Worm (Caenorhabditis elegans): ENCODE measurements around the gene srlf-16.

Gene srlf-16

ce11 chrV:8079813-8080212 is 24.8 kb upstream of the srlf-16 start:
- peak; percentile 77 for TF ChIP-seq sma-9 (GFP tag; optimal IDR thresholded peaks at IDR 0.05)
- TF ChIP-seq sma-9 (tag; optimal IDR thresholded peaks at IDR 0.05), result no peak
- peak; percentile 71 for TF ChIP-seq nhr-25 (tag; optimal IDR thresholded peaks at IDR 0.05)
- no peak for TF ChIP-seq peb-1 (tag; optimal IDR thresholded peaks at IDR 0.05)
- TF ChIP-seq Y55F3AM.14 (GFP tag; optimal IDR thresholded peaks at IDR 0.05), result no peak
- TF ChIP-seq egl-27 (tag; optimal IDR thresholded peaks at IDR 0.05), result peak; percentile 17
- no peak for TF ChIP-seq ZK546.5 (tag; optimal IDR thresholded peaks at IDR 0.05)
- no peak for TF ChIP-seq nhr-10 (tag; optimal IDR thresholded peaks at IDR 0.05)
- no peak for TF ChIP-seq ceh-82 (tag; optimal IDR thresholded peaks at IDR 0.05)
- no peak for TF ChIP-seq sem-4 (tag; optimal IDR thresholded peaks at IDR 0.05)
- TF ChIP-seq blmp-1 (tag; optimal IDR thresholded peaks at IDR 0.05; ENCODE audit: insufficient read depth), result peak; percentile 51
- no peak for TF ChIP-seq C34F6.9 (tag; optimal IDR thresholded peaks at IDR 0.05)
- no peak for TF ChIP-seq nhr-21 (tag; optimal IDR thresholded peaks at IDR 0.05)
- no peak for TF ChIP-seq elt-3 (tag; optimal IDR thresholded peaks at IDR 0.05)
- TF ChIP-seq nhr-11 (tag; optimal IDR thresholded peaks at IDR 0.05), result no peak
- TF ChIP-seq F13H6.1 (tag; optimal IDR thresholded peaks at IDR 0.05), result no peak
- no peak for TF ChIP-seq unc-62 (GFP tag; optimal IDR thresholded peaks at IDR 0.05)
- peak; percentile 5 for TF ChIP-seq sma-3 (GFP tag; optimal IDR thresholded peaks at IDR 0.05)

ce11 chrV:8081579-8081978 is 23.0 kb upstream of the srlf-16 start, which contains the start of gene str-131:
TSS of gene str-131 (minus strand) at chrV:8081679.
- TF ChIP-seq ceh-82 (tag; optimal IDR thresholded peaks at IDR 0.05) (no peak), nhr-10 (tag; optimal IDR thresholded peaks at IDR 0.05) (no peak), nhr-237 (tag; optimal IDR thresholded peaks at IDR 0.05) (no peak), alr-1 (tag; optimal IDR thresholded peaks at IDR 0.05) (no peak), ama-1 (optimal IDR thresholded peaks at IDR 0.05) (no peak), snpc-4 (tag; optimal IDR thresholded peaks at IDR 0.05) (no peak), ztf-4 (tag; optimal IDR thresholded peaks at IDR 0.05) (no peak), unc-55 (GFP tag; optimal IDR thresholded peaks at IDR 0.05) (no peak), egl-27 (tag; optimal IDR thresholded peaks at IDR 0.05) (no peak), nhr-129 (tag; optimal IDR thresholded peaks at IDR 0.05) (no peak), nhr-21 (tag; optimal IDR thresholded peaks at IDR 0.05) (no peak), R02D3.7 (tag; optimal IDR thresholded peaks at IDR 0.05) (no peak), peb-1 (tag; optimal IDR thresholded peaks at IDR 0.05) (no peak), lin-11 (tag; optimal IDR thresholded peaks at IDR 0.05) (no peak), ceh-16 (tag; optimal IDR thresholded peaks at IDR 0.05) (no peak)

ce11 chrV:8085141-8085540 is 19.4 kb upstream of the srlf-16 start, which contains the start of gene C09H5.7:
TSS of gene C09H5.7 (minus strand) at chrV:8085241.
- TF ChIP-seq unc-62 (GFP tag; optimal IDR thresholded peaks at IDR 0.05), result no peak
- no peak for TF ChIP-seq mab-5 (tag; optimal IDR thresholded peaks at IDR 0.05)
- no peak for TF ChIP-seq nhr-6 (tag; optimal IDR thresholded peaks at IDR 0.05)
- no peak for TF ChIP-seq nhr-77 (tag; optimal IDR thresholded peaks at IDR 0.05)
- no peak for TF ChIP-seq mdl-1 (tag; optimal IDR thresholded peaks at IDR 0.05)
- TF ChIP-seq ceh-82 (tag; optimal IDR thresholded peaks at IDR 0.05), result no peak
- no peak for TF ChIP-seq egl-27 (tag; optimal IDR thresholded peaks at IDR 0.05)
- no peak for TF ChIP-seq nhr-11 (tag; optimal IDR thresholded peaks at IDR 0.05)
- no peak for TF ChIP-seq sma-9 (GFP tag; optimal IDR thresholded peaks at IDR 0.05)
- TF ChIP-seq sma-9 (tag; optimal IDR thresholded peaks at IDR 0.05), result no peak
- TF ChIP-seq nhr-25 (tag; optimal IDR thresholded peaks at IDR 0.05), result no peak
- no peak for TF ChIP-seq unc-55 (GFP tag; optimal IDR thresholded peaks at IDR 0.05)
- no peak for TF ChIP-seq zag-1 (tag; optimal IDR thresholded peaks at IDR 0.05)
- no peak for TF ChIP-seq alr-1 (tag; optimal IDR thresholded peaks at IDR 0.05)
- TF ChIP-seq elt-3 (tag; optimal IDR thresholded peaks at IDR 0.05), result no peak
- no peak for TF ChIP-seq nhr-10 (tag; optimal IDR thresholded peaks at IDR 0.05)
- TF ChIP-seq mbf-1 (tag; optimal IDR thresholded peaks at IDR 0.05), result no peak
- TF ChIP-seq F13H6.1 (tag; optimal IDR thresholded peaks at IDR 0.05), result no peak

- TF ChIP-seq unc-55 (GFP tag; optimal IDR thresholded peaks at IDR 0.05) (no peak), nhr-11 (tag; optimal IDR thresholded peaks at IDR 0.05) (no peak), lin-11 (tag; optimal IDR thresholded peaks at IDR 0.05) (no peak), mab-5 (tag; optimal IDR thresholded peaks at IDR 0.05) (no peak), ztf-1 (GFP tag; conservative IDR thresholded peaks at IDR 0.05) (no peak), egl-27 (tag; optimal IDR thresholded peaks at IDR 0.05) (no peak), lsy-2 (tag; optimal IDR thresholded peaks at IDR 0.05) (no peak)
Measured at ce11 chrV:8090595-8090994, 14.0 kb upstream of the srlf-16 start, which contains the start of gene str-130. TSS of gene str-130 (minus strand) at chrV:8090695.
